Worm (Caenorhabditis elegans): Measurements from ENCODE around the gene F55G11.6.

ce11 chrIV:12975981-12976380 lies 18.2 kb downstream of the F55G11.6 start, which contains the start of gene dod-17:
- TF ChIP-seq R02D3.7 (tag; optimal IDR thresholded peaks at IDR 0.05) (no peak), nhr-237 (tag; optimal IDR thresholded peaks at IDR 0.05) (no peak), nhr-6 (tag; optimal IDR thresholded peaks at IDR 0.05) (no peak), unc-39 (tag; optimal IDR thresholded peaks at IDR 0.05) (no peak), snpc-4 (tag; optimal IDR thresholded peaks at IDR 0.05) (no peak), nhr-23 (tag; optimal IDR thresholded peaks at IDR 0.05) (no peak), lsy-2 (tag; optimal IDR thresholded peaks at IDR 0.05) (no peak), ztf-1 (GFP tag; conservative IDR thresholded peaks at IDR 0.05) (no peak)

Data from whole organism, L2 larva.